Fruit fly (Drosophila melanogaster): ENCODE data around the gene Ucp4B.

DNA sequence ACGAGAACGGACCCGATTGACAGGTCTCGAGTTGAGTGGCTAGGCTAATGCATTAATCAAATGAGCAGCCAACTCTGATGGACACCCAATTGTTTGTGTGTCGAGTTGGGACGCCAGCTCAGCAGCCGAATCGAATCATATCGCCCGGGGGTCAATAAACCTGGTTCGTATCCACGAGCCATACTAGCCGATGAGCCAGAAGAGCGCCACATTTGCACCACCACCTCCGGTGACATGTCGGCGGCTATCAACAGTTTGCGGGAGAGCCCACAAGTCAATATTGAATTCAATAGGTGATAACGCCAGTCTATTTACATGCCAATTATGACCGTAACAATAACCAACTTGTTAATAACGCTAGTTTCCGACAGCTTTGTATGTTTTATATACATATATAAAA, 4.5 kb downstream of the Ucp4B start:
- TF ChIP-seq Dref (GFP tag; IDR thresholded peaks at IDR 0.05) = no peak
- no peak for TF ChIP-seq vvl (GFP tag; IDR thresholded peaks at IDR 0.05)
- TF ChIP-seq CG7839 (tag; optimal IDR thresholded peaks at IDR 0.05) = peak; percentile 38
- TF ChIP-seq Sox102F (GFP tag; optimal IDR thresholded peaks at IDR 0.05) = peak; percentile 40
- no peak for TF ChIP-seq pan (optimal IDR thresholded peaks at IDR 0.05)
- TF ChIP-seq pan (GFP tag; optimal IDR thresholded peaks at IDR 0.05 in 1 of 2, IDR thresholded peaks at IDR 0.05 in 1 of 2) = peak in 1 of 2 experiments; percentile 57

Data from whole organism, embryonic.